Fruit fly (Drosophila melanogaster) whole organism, embryonic: Measurements from ENCODE around the gene drn.

Experiments used
- Abd-B ChIP-seq: fragments of 200-800 bp; sonication (Bioruptor generic); optimal IDR thresholded peaks from 2 replicates; lab custom pipeline; 2018; ENCODE audit warnings: missing biosample characterization, mild to moderate bottlenecking, missing genetic modification characterization, moderate library complexity
- Asciz ChIP-seq: fragments of 200-800 bp; sonication (Bioruptor generic); optimal IDR thresholded peaks from 2 replicates; lab custom pipeline; 2017; ENCODE audit warnings: missing biosample characterization, mild to moderate bottlenecking, missing genetic modification characterization, missing genetic modification reagents
- Atf3 ChIP-seq: fragments of 200-800 bp; sonication (Bioruptor generic); optimal IDR thresholded peaks from 3 replicates; lab custom pipeline; 2016; ENCODE audit warnings: missing biosample characterization, missing genetic modification characterization
- Awh ChIP-seq: fragments of 200-800 bp; sonication (Bioruptor generic); IDR thresholded peaks from 2 replicates; pipeline ENCODE4, ENCODE4 v1.3.6; 2022; ENCODE audit warnings: missing biosample characterization, missing genetic modification characterization
- CG10209 ChIP-seq: fragments of 200-800 bp; sonication (Bioruptor generic); optimal IDR thresholded peaks from 3 replicates; lab custom pipeline; 2017; ENCODE audit warnings: missing biosample characterization, mild to moderate bottlenecking, missing genetic modification characterization, missing genetic modification reagents
- CG10321 ChIP-seq: fragments of 200-800 bp; sonication (Bioruptor generic); IDR thresholded peaks from 2 replicates; pipeline ENCODE4 v1.3.6; 2022; ENCODE audit warnings: missing biosample characterization, missing genetic modification characterization
- CG10366 ChIP-seq: fragments of 200-800 bp; sonication (Bioruptor generic); IDR thresholded peaks from 2 replicates; pipeline ENCODE4 v1.3.6; 2022; ENCODE audit warnings: missing biosample characterization, missing genetic modification characterization
- CG10462 ChIP-seq: fragments of 200-800 bp; sonication (Bioruptor generic); optimal IDR thresholded peaks from 2 replicates; lab custom pipeline; 2016; ENCODE audit warnings: missing biosample characterization, missing genetic modification characterization
- CG11560 ChIP-seq: fragments of 200-800 bp; sonication (Bioruptor generic); IDR thresholded peaks from 3 replicates; pipeline ENCODE4 v1.3.6; 2022; ENCODE audit warnings: missing biosample characterization, missing genetic modification characterization
- CG11723 ChIP-seq: fragments of 200-800 bp; sonication (Bioruptor generic); optimal IDR thresholded peaks from 2 replicates; lab custom pipeline; 2017; ENCODE audit warnings: missing biosample characterization, mild to moderate bottlenecking, missing genetic modification characterization
- CG12104 ChIP-seq: fragments of 200-800 bp; sonication (Bioruptor generic); optimal IDR thresholded peaks from 3 replicates; lab custom pipeline; 2016; ENCODE audit warnings: missing biosample characterization, missing genetic modification characterization
- CG13287 ChIP-seq: fragments of 200-800 bp; sonication (Bioruptor generic); IDR thresholded peaks from 2 replicates; pipeline ENCODE4 v1.3.6; 2022; ENCODE audit warnings: missing biosample characterization, missing genetic modification characterization; ENCODE audit not compliant: partially characterized antibody
- CG15011 ChIP-seq: fragments of 200-800 bp; sonication (Bioruptor generic); optimal IDR thresholded peaks from 3 replicates; lab custom pipeline; 2018; ENCODE audit warnings: missing biosample characterization, mild to moderate bottlenecking, missing genetic modification characterization
- CG1603 ChIP-seq: fragments of 200-800 bp; sonication (Bioruptor generic); optimal IDR thresholded peaks from 2 replicates; lab custom pipeline; 2019; ENCODE audit warnings: missing biosample characterization, mild to moderate bottlenecking, missing genetic modification characterization, moderate library complexity
- CG2120 ChIP-seq: fragments of 200-800 bp; sonication (Bioruptor generic); optimal IDR thresholded peaks from 3 replicates; lab custom pipeline; 2016; ENCODE audit warnings: missing biosample characterization, missing genetic modification characterization
- CG2129 ChIP-seq: fragments of 200-800 bp; sonication (Bioruptor generic); IDR thresholded peaks from 2 replicates; pipeline ENCODE4 v1.3.6; 2022; ENCODE audit warnings: missing biosample characterization, missing genetic modification characterization; ENCODE audit not compliant: partially characterized antibody
- CG31388 ChIP-seq: fragments of 200-800 bp; sonication (Bioruptor generic); optimal IDR thresholded peaks from 2 replicates; lab custom pipeline; 2016; ENCODE audit warnings: missing biosample characterization, missing genetic modification characterization
- CG3281 ChIP-seq: fragments of 200-800 bp; sonication (Bioruptor generic); optimal IDR thresholded peaks from 3 replicates; lab custom pipeline; 2017; ENCODE audit warnings: missing biosample characterization, mild to moderate bottlenecking, missing genetic modification characterization
- CG4282 ChIP-seq: fragments of 200-800 bp; sonication (Bioruptor generic); optimal IDR thresholded peaks from 2 replicates; lab custom pipeline; 2016; ENCODE audit warnings: missing biosample characterization, missing genetic modification characterization
- CG4424 ChIP-seq: fragments of 200-800 bp; sonication (Bioruptor generic); optimal IDR thresholded peaks from 3 replicates; lab custom pipeline; 2016; ENCODE audit warnings: missing biosample characterization, missing genetic modification characterization
- CG6654 ChIP-seq: fragments of 200-800 bp; sonication (Bioruptor generic); optimal IDR thresholded peaks from 2 replicates; lab custom pipeline; 2017; ENCODE audit warnings: missing biosample characterization, mild to moderate bottlenecking, missing genetic modification characterization
- CG6791 ChIP-seq: fragments of 200-800 bp; sonication (Bioruptor generic); IDR thresholded peaks from 3 replicates; pipeline ENCODE4 v1.3.6; 2022; ENCODE audit warnings: missing biosample characterization, missing genetic modification characterization; ENCODE audit not compliant: partially characterized antibody
- CG8089 ChIP-seq: fragments of 200-800 bp; sonication (Bioruptor generic); optimal IDR thresholded peaks from 3 replicates; lab custom pipeline; 2016; ENCODE audit warnings: missing biosample characterization, missing genetic modification characterization
- CG9215 ChIP-seq: fragments of 200-800 bp; sonication (Bioruptor generic); IDR thresholded peaks from 2 replicates; pipeline ENCODE4 v1.3.6; 2022; ENCODE audit warnings: missing biosample characterization, missing genetic modification characterization
- CG9727 ChIP-seq: fragments of 200-800 bp; sonication (Bioruptor generic); optimal IDR thresholded peaks from 3 replicates; lab custom pipeline; 2017; ENCODE audit warnings: missing biosample characterization, mild to moderate bottlenecking, missing genetic modification characterization
- Dip2 ChIP-seq: fragments of 200-800 bp; sonication (Bioruptor generic); IDR thresholded peaks from 2 replicates; pipeline ENCODE4 v1.3.6; 2022; ENCODE audit warnings: missing biosample characterization, missing genetic modification characterization
- HHEX ChIP-seq: fragments of 200-800 bp; sonication (Bioruptor generic); optimal IDR thresholded peaks from 3 replicates; lab custom pipeline; 2017; ENCODE audit warnings: missing biosample characterization, mild to moderate bottlenecking, missing genetic modification characterization, missing genetic modification reagents
- Hr78 ChIP-seq, 2 experiments: fragments of 200-800 bp in 1 of 2; fragments of >200 bp in 1 of 2; sonication (Bioruptor generic) in 1 of 2; optimal IDR thresholded peaks; 2 replicates each; lab custom pipeline; 2017 to 2019; ENCODE audit warnings: missing biosample characterization in 2 of 2, missing genetic modification characterization in 2 of 2, mild to moderate bottlenecking in 1 of 2, moderate library complexity in 1 of 2
- Med ChIP-seq: fragments of 200-800 bp; sonication (Bioruptor generic); peaks from one replicate; lab custom pipeline; 2016; ENCODE audit warnings: missing biosample characterization, missing genetic modification characterization, mild to moderate bottlenecking, inconsistent platforms, moderate library complexity
- NfI ChIP-seq: fragments of 200-800 bp; sonication (Bioruptor generic); optimal IDR thresholded peaks from 3 replicates; lab custom pipeline; 2018; ENCODE audit warnings: missing biosample characterization, mild to moderate bottlenecking, missing genetic modification characterization, moderate library complexity
- Oli ChIP-seq: fragments of 200-800 bp; sonication (Bioruptor generic); optimal IDR thresholded peaks from 2 replicates; lab custom pipeline; 2018; ENCODE audit warnings: missing biosample characterization, mild to moderate bottlenecking, missing genetic modification characterization, moderate library complexity
- Ptx1 ChIP-seq: fragments of 200-800 bp; sonication (Bioruptor generic); IDR thresholded peaks from 2 replicates; pipeline ENCODE4 v1.3.6; 2022; ENCODE audit warnings: missing biosample characterization, missing genetic modification characterization
- Sox100B ChIP-seq: fragments of 200-800 bp; sonication (Bioruptor generic); optimal IDR thresholded peaks from 3 replicates; lab custom pipeline; 2018; ENCODE audit warnings: missing biosample characterization, mild to moderate bottlenecking, missing genetic modification characterization
- TFAM ChIP-seq: fragments of 200-800 bp; sonication (Bioruptor generic); optimal IDR thresholded peaks from 2 replicates; lab custom pipeline; 2017; ENCODE audit warnings: missing biosample characterization, missing genetic modification characterization, inconsistent platforms
- ab ChIP-seq: fragments of 200-800 bp; sonication (Bioruptor generic); optimal IDR thresholded peaks from 2 replicates; lab custom pipeline; 2016; ENCODE audit warnings: missing biosample characterization, missing genetic modification characterization
- ac ChIP-seq: fragments of 200-800 bp; sonication (Bioruptor generic); optimal IDR thresholded peaks from 3 replicates; lab custom pipeline; 2017; ENCODE audit warnings: missing biosample characterization, mild to moderate bottlenecking, missing genetic modification characterization
- ash1 ChIP-seq: fragments of 200-800 bp; sonication (Bioruptor generic); optimal IDR thresholded peaks from 2 replicates; lab custom pipeline; 2018; ENCODE audit warnings: missing biosample characterization, mild to moderate bottlenecking, missing genetic modification characterization
- bsh ChIP-seq, 2 experiments: fragments of 200-800 bp; sonication (Bioruptor generic); optimal IDR thresholded peaks; 2 replicates each; lab custom pipeline; 2017 to 2018; ENCODE audit warnings: mild to moderate bottlenecking in 2 of 2, missing biosample characterization in 2 of 2, missing genetic modification characterization in 2 of 2, moderate library complexity in 1 of 2
- ci ChIP-seq: fragments of 200-800 bp; sonication (Bioruptor generic); IDR thresholded peaks from 3 replicates; pipeline ENCODE4 v1.3.6; 2022; ENCODE audit warnings: missing biosample characterization, missing genetic modification characterization
- crp ChIP-seq, 2 experiments: fragments of 200-800 bp; sonication (Bioruptor generic); optimal IDR thresholded peaks; 2 replicates in 1 of 2; 3 replicates in 1 of 2; lab custom pipeline; 2017; ENCODE audit warnings: missing biosample characterization in 2 of 2, missing genetic modification characterization in 2 of 2, mild to moderate bottlenecking in 1 of 2, moderate library complexity in 1 of 2
- danr ChIP-seq: fragments of 200-800 bp; sonication (Bioruptor generic); IDR thresholded peaks from 2 replicates; pipeline ENCODE4 v1.3.6; 2022; ENCODE audit warnings: missing biosample characterization, missing genetic modification characterization
- fd3F ChIP-seq: fragments of 200-800 bp; sonication (Bioruptor generic); optimal IDR thresholded peaks from 2 replicates; lab custom pipeline; 2018; ENCODE audit warnings: missing biosample characterization, mild to moderate bottlenecking, missing genetic modification characterization, moderate library complexity
- mam ChIP-seq: fragments of 200-800 bp; sonication (Bioruptor generic); optimal IDR thresholded peaks from 3 replicates; lab custom pipeline; 2016; ENCODE audit warnings: missing biosample characterization, missing genetic modification characterization
- onecut ChIP-seq: fragments of 200-800 bp; sonication (Bioruptor generic); IDR thresholded peaks from 2 replicates; pipeline ENCODE4 v1.3.6; 2022; ENCODE audit warnings: missing biosample characterization, missing genetic modification characterization
- pho ChIP-seq: fragments of 200-800 bp; sonication (Bioruptor generic); optimal IDR thresholded peaks from 2 replicates; lab custom pipeline; 2016; ENCODE audit warnings: missing biosample characterization, missing genetic modification characterization
- pita ChIP-seq: fragments of 200-800 bp; sonication (Bioruptor generic); optimal IDR thresholded peaks from 2 replicates; lab custom pipeline; 2017; ENCODE audit warnings: missing biosample characterization, mild to moderate bottlenecking, missing genetic modification characterization
- scrt ChIP-seq: fragments of 200-800 bp; sonication (Bioruptor generic); optimal IDR thresholded peaks from 2 replicates; lab custom pipeline; 2018; ENCODE audit warnings: missing biosample characterization, mild to moderate bottlenecking, missing genetic modification characterization, moderate library complexity
- sens ChIP-seq: fragments of 200-800 bp; sonication (Bioruptor generic); peaks from one replicate; lab custom pipeline; 2016; ENCODE audit warnings: missing biosample characterization, missing genetic modification characterization
- trh ChIP-seq: fragments of 200-800 bp; sonication (Bioruptor generic); optimal IDR thresholded peaks from 2 replicates; lab custom pipeline; 2016; ENCODE audit warnings: missing biosample characterization, missing genetic modification characterization
- wek ChIP-seq: fragments of 200-800 bp; sonication (Bioruptor generic); optimal IDR thresholded peaks from 3 replicates; lab custom pipeline; 2018; ENCODE audit warnings: missing biosample characterization, mild to moderate bottlenecking, missing genetic modification characterization, moderate library complexity

Gene drn

dm6 chr3R:9347702-9348378 is 7.8 kb downstream of the drn start (continued):
- no peak for TF ChIP-seq CG10209 (GFP tag; lab: Kevin White, UChicago)
- TF ChIP-seq CG1603 = peak; percentile 19
- no peak for TF ChIP-seq Asciz (GFP tag; lab: Kevin White, UChicago)
- no peak for TF ChIP-seq ash1 (GFP tag; lab: Kevin White, UChicago)
- TF ChIP-seq CG10366 (GFP tag; lab: Robert Waterston, UW) = no peak
- peak; percentile 67 for TF ChIP-seq CG9727 (GFP tag; lab: Kevin White, UChicago)
- TF ChIP-seq fd3F (GFP tag; lab: Kevin White, UChicago) = no peak
- no peak for TF ChIP-seq pita (GFP tag; lab: Kevin White, UChicago)
- no peak for TF ChIP-seq CG10462 (GFP tag; lab: Kevin White, UChicago)
- no peak for TF ChIP-seq CG15011 (GFP tag; lab: Kevin White, UChicago)
- TF ChIP-seq ci = 0 out of 3 replicates have a peak, but pooled peaks have one; percentile 13
- no peak for TF ChIP-seq Awh (GFP tag; lab: Robert Waterston, UW)
- no peak for TF ChIP-seq danr (GFP tag; lab: Robert Waterston, UW)
- no peak for TF ChIP-seq pho (GFP tag; lab: Kevin White, UChicago)
- TF ChIP-seq CG13287 = no peak
- no peak for TF ChIP-seq CG6654 (GFP tag; lab: Kevin White, UChicago)
- TF ChIP-seq CG8089 = no peak
- no peak for TF ChIP-seq NfI (GFP tag; lab: Kevin White, UChicago)
- TF ChIP-seq bsh (GFP tag; optimal IDR thresholded peaks at IDR 0.05; lab: Kevin White, UChicago) = peak; percentile 31 to 77
- peak; percentile 31 for TF ChIP-seq Oli (tag; lab: Kevin White, UChicago)
- TF ChIP-seq CG4424 (GFP tag; lab: Kevin White, UChicago) = peak; percentile 43
- peak; percentile 47 for TF ChIP-seq sens (GFP tag; lab: Kevin White, UChicago)
- TF ChIP-seq CG3281 (GFP tag; lab: Kevin White, UChicago) = no peak
- no peak for TF ChIP-seq CG12104 (GFP tag; lab: Kevin White, UChicago)
- TF ChIP-seq Ptx1 (GFP tag; lab: Robert Waterston, UW) = no peak
- no peak for TF ChIP-seq CG9215 (GFP tag; lab: Robert Waterston, UW)
- no peak for TF ChIP-seq CG31388 (GFP tag; lab: Kevin White, UChicago)
- TF ChIP-seq Dip2 (GFP tag; lab: Robert Waterston, UW) = no peak
- TF ChIP-seq mam (GFP tag; lab: Kevin White, UChicago) = no peak
- no peak for TF ChIP-seq Atf3 (GFP tag; lab: Kevin White, UChicago)
- TF ChIP-seq CG6791 = no peak
- TF ChIP-seq wek (GFP tag; lab: Kevin White, UChicago) = no peak
- no peak for TF ChIP-seq CG2120 (GFP tag; lab: Kevin White, UChicago)
- no peak for TF ChIP-seq onecut (GFP tag; lab: Robert Waterston, UW)
- no peak for TF ChIP-seq CG11560 (tag; lab: Robert Waterston, UW)
- TF ChIP-seq HHEX (GFP tag; lab: Kevin White, UChicago) = no peak
- TF ChIP-seq CG10321 (GFP tag; lab: Robert Waterston, UW) = no peak
- no peak for TF ChIP-seq scrt (GFP tag; lab: Kevin White, UChicago)
- TF ChIP-seq CG4282 (GFP tag; lab: Kevin White, UChicago) = no peak
- TF ChIP-seq crp (GFP tag; optimal IDR thresholded peaks at IDR 0.05; lab: Kevin White, UChicago) = no peak
- peak; percentile 58 for TF ChIP-seq Med
- TF ChIP-seq TFAM (GFP tag; lab: Kevin White, UChicago) = no peak
- TF ChIP-seq ac (GFP tag; lab: Kevin White, UChicago) = no peak
- TF ChIP-seq CG2129 = no peak
- TF ChIP-seq Hr78 (GFP tag; optimal IDR thresholded peaks at IDR 0.05; lab: Kevin White, UChicago) = no peak
- TF ChIP-seq ab (GFP tag; lab: Kevin White, UChicago) = no peak
- TF ChIP-seq trh (GFP tag; lab: Kevin White, UChicago) = no peak
- TF ChIP-seq CG11723 (GFP tag; lab: Kevin White, UChicago) = no peak
- TF ChIP-seq Sox100B (GFP tag; lab: Kevin White, UChicago) = no peak
- no peak for TF ChIP-seq Abd-B (GFP tag; lab: Kevin White, UChicago)
